Worm (Caenorhabditis elegans) whole organism, mixed stage, embryonic: ENCODE results near the gene F13A7.11.
"Not testable (repeated sequence)": the region's sequence is repeated elsewhere in the genome, so short reads cannot be mapped to it uniquely, and the experiment has no call there.

Source experiments
- M03D4.4 ChIP-seq: sonication (generic microtip); optimal IDR thresholded peaks from 2 replicates; lab custom pipeline; 2017; ENCODE audit warnings: mild to moderate bottlenecking, missing genetic modification characterization, missing compliant biosample characterization
- bed-3 ChIP-seq: fragments of 200-800 bp; sonication (Bioruptor generic); optimal IDR thresholded peaks from 3 replicates; lab custom pipeline; 2018; ENCODE audit warnings: mild to moderate bottlenecking, missing genetic modification characterization, moderate library complexity, missing compliant biosample characterization
- blmp-1 ChIP-seq: fragments of 150-350 bp; optimal IDR thresholded peaks from 2 replicates; lab custom pipeline; 2014; ENCODE audit warnings: missing biosample characterization, missing genetic modification characterization
- ceh-39 ChIP-seq: fragments of 150-350 bp; optimal IDR thresholded peaks from 2 replicates; lab custom pipeline; 2014; ENCODE audit warnings: missing biosample characterization, missing genetic modification characterization
- ceh-43 ChIP-seq: fragments of 200-800 bp; sonication (Bioruptor generic); optimal IDR thresholded peaks from 2 replicates; lab custom pipeline; 2018; ENCODE audit warnings: mild to moderate bottlenecking, missing genetic modification characterization, moderate library complexity, missing compliant biosample characterization
- ceh-83 ChIP-seq: fragments of 200-800 bp; sonication (Bioruptor generic); optimal IDR thresholded peaks from 2 replicates; lab custom pipeline; 2018; ENCODE audit warnings: mild to moderate bottlenecking, missing genetic modification characterization, missing compliant biosample characterization
- ces-1 ChIP-seq: fragments of 150-350 bp; optimal IDR thresholded peaks from 2 replicates; lab custom pipeline; 2014; ENCODE audit warnings: missing biosample characterization, missing genetic modification reagents, missing genetic modification characterization
- cnd-1 ChIP-seq: fragments of 200-800 bp; sonication (Bioruptor generic); optimal IDR thresholded peaks from 2 replicates; lab custom pipeline; 2018; ENCODE audit warnings: mild to moderate bottlenecking, missing genetic modification characterization, missing compliant biosample characterization
- drap-1 ChIP-seq: fragments of 200-800 bp; sonication (Bioruptor generic); optimal IDR thresholded peaks from 3 replicates; lab custom pipeline; 2018; ENCODE audit warnings: mild to moderate bottlenecking, missing genetic modification characterization, missing compliant biosample characterization
- elt-1 ChIP-seq: sonication (generic microtip); optimal IDR thresholded peaks from 2 replicates; lab custom pipeline; 2017; ENCODE audit warnings: missing genetic modification characterization, mild to moderate bottlenecking, missing compliant biosample characterization, antibody characterized with exemption, moderate library complexity, borderline replicate concordance; ENCODE audit not compliant: insufficient read depth
- elt-3 ChIP-seq: fragments of 150-350 bp; optimal IDR thresholded peaks from 2 replicates; lab custom pipeline; 2014; ENCODE audit warnings: missing biosample characterization, missing genetic modification characterization
- flh-1 ChIP-seq: fragments of 200-800 bp; sonication (Bioruptor generic); optimal IDR thresholded peaks from 2 replicates; lab custom pipeline; 2018; ENCODE audit warnings: mild to moderate bottlenecking, missing genetic modification characterization, moderate library complexity, missing compliant biosample characterization
- hlh-1 ChIP-seq: fragments of 150-350 bp; optimal IDR thresholded peaks from 2 replicates; lab custom pipeline; 2014; ENCODE audit warnings: missing biosample characterization, missing genetic modification reagents, missing genetic modification characterization
- lin-13 ChIP-seq: fragments of 150-350 bp; optimal IDR thresholded peaks from 2 replicates; lab custom pipeline; 2014; ENCODE audit warnings: missing biosample characterization, missing genetic modification characterization
- lin-32 ChIP-seq: fragments of 200-800 bp; sonication (Bioruptor generic); optimal IDR thresholded peaks from 2 replicates; lab custom pipeline; 2018; ENCODE audit warnings: mild to moderate bottlenecking, missing genetic modification characterization, missing compliant biosample characterization
- mab-5 ChIP-seq: fragments of 150-350 bp; optimal IDR thresholded peaks from 2 replicates; lab custom pipeline; 2014; ENCODE audit warnings: missing biosample characterization, missing genetic modification characterization
- mep-1 ChIP-seq: fragments of 150-350 bp; optimal IDR thresholded peaks from 2 replicates; lab custom pipeline; 2017; ENCODE audit warnings: missing biosample characterization, missing genetic modification reagents, missing genetic modification characterization, inconsistent platforms
- mls-2 ChIP-seq: sonication (generic microtip); optimal IDR thresholded peaks from 2 replicates; lab custom pipeline; 2016; ENCODE audit warnings: mild to moderate bottlenecking, missing genetic modification characterization, moderate library complexity, missing compliant biosample characterization
- nhr-12 ChIP-seq: fragments of 150-350 bp; optimal IDR thresholded peaks from 2 replicates; lab custom pipeline; 2014; ENCODE audit warnings: missing biosample characterization, missing genetic modification characterization
- nhr-237 ChIP-seq: fragments of 150-350 bp; optimal IDR thresholded peaks from 2 replicates; lab custom pipeline; 2014; ENCODE audit warnings: missing biosample characterization, missing genetic modification characterization
- nhr-28 ChIP-seq: fragments of 150-350 bp; optimal IDR thresholded peaks from 2 replicates; lab custom pipeline; 2014; ENCODE audit warnings: missing biosample characterization, missing genetic modification characterization
- nhr-76 ChIP-seq: sonication (generic microtip); optimal IDR thresholded peaks from 2 replicates; lab custom pipeline; 2017; ENCODE audit warnings: missing biosample characterization, missing genetic modification characterization
- pha-4 ChIP-seq: fragments of 150-350 bp; optimal IDR thresholded peaks from 2 replicates; lab custom pipeline; 2018; ENCODE audit warnings: missing biosample characterization, missing genetic modification reagents, missing genetic modification characterization
- sem-2 ChIP-seq: fragments of 200-800 bp; sonication (Bioruptor generic); optimal IDR thresholded peaks from 2 replicates; lab custom pipeline; 2018; ENCODE audit warnings: mild to moderate bottlenecking, missing genetic modification characterization, missing compliant biosample characterization
- unc-120 ChIP-seq: sonication (generic microtip); optimal IDR thresholded peaks from 2 replicates; lab custom pipeline; 2017; ENCODE audit warnings: missing genetic modification characterization, missing compliant biosample characterization; ENCODE audit not compliant: poor library complexity, severe bottlenecking
- unc-39 ChIP-seq: fragments of 150-350 bp; optimal IDR thresholded peaks from 2 replicates; lab custom pipeline; 2014; ENCODE audit warnings: missing biosample characterization, missing genetic modification characterization
- unc-62 ChIP-seq: fragments of 150-350 bp; optimal IDR thresholded peaks from 2 replicates; lab custom pipeline; 2014; ENCODE audit warnings: missing biosample characterization, missing genetic modification reagents, missing genetic modification characterization
- zip-8 ChIP-seq: fragments of 150-350 bp; optimal IDR thresholded peaks from 2 replicates; lab custom pipeline; 2014; ENCODE audit warnings: missing biosample characterization, missing genetic modification characterization

The F13A7.11 gene

ce11 chrV:16388268-16388667 is 6.8 kb downstream of the F13A7.11 start, which contains the start of gene sri-65:
Gene sri-65 (minus strand): TSS chrV:16388368.
- no peak for TF ChIP-seq ceh-43 (GFP tag; lab: Kevin White, UChicago)
- no peak for TF ChIP-seq cnd-1 (tag; lab: Kevin White, UChicago)
- no peak for TF ChIP-seq unc-39 (tag; lab: Kevin White, UChicago)

ce11 chrV:16383729-16384128 is 11.4 kb downstream of the F13A7.11 start, which contains the start of gene F13A7.7:
Gene F13A7.7 (minus strand): TSS chrV:16383829.
- not testable (repeated sequence) for TF ChIP-seq nhr-237 (tag; lab: Kevin White, UChicago); nhr-76 (tag; lab: Kevin White, UChicago); ceh-83 (GFP tag; lab: Kevin White, UChicago)

- no peak for TF ChIP-seq M03D4.4
- no peak for TF ChIP-seq ceh-39 (tag; lab: Kevin White, UChicago)
- TF ChIP-seq ces-1 (GFP tag; lab: Kevin White, UChicago), result no peak
- no peak for TF ChIP-seq elt-1 (tag; lab: Kevin White, UChicago)
- TF ChIP-seq elt-3 (tag; lab: Kevin White, UChicago), result no peak
- no peak for TF ChIP-seq lin-32
- no peak for TF ChIP-seq mep-1 (tag; lab: Kevin White, UChicago)
Observed at ce11 chrV:16382949-16383348, 12.2 kb downstream of the F13A7.11 start.

DNA sequence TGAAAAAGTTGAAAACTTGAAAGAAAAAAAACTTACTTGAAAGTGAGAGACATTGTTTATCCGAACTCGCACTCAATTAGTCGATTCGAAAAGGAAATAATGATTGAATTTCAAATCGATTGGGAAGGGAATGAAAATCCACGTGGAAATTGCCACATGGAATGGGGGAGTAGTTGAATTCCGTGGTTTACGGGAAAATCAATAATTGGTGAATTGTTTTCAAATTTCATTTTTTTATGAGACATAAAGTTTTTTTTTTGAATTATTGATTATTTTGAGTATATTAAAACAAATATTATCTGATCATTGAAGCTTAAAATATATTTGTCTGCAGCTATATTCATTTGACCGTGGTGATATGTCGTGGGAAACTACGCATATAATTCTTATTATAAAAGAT is 17.3 kb downstream of the F13A7.11 start, which contains the start of gene F13A7.1:
TSS of gene F13A7.1 (minus strand) at position 101 of the 400 bp plus-strand sequence.
- no peak for TF ChIP-seq drap-1 (GFP tag; lab: Kevin White, UChicago)
- no peak for TF ChIP-seq flh-1 (GFP tag; lab: Kevin White, UChicago)
- TF ChIP-seq blmp-1 (tag; lab: Kevin White, UChicago), result no peak
- TF ChIP-seq nhr-76 (tag; lab: Kevin White, UChicago), result no peak
- no peak for TF ChIP-seq unc-120 (tag; lab: Kevin White, UChicago)
- no peak for TF ChIP-seq mls-2 (tag; lab: Kevin White, UChicago)

DNA sequence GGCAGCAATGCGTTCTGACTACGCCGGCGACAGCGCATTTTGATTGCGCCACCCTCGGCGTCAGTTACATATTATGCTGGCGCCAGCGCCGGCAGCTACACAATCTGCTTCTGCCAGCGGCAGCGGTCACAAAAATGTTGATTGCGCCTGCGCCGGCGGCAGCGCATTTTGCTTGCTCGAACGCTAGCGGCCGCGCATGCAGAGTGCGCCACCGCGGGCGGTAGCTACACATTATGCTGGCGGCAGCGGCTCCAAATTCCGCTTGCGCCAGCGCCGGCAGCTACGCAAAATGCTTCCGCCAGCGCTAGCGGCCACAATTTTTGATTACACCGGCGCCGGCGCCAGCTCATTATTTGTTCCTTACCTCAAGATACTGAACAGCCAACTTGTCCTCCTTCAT is 17.9 kb downstream of the F13A7.11 start:
- TF ChIP-seq drap-1 (GFP tag; lab: Kevin White, UChicago), result no peak
- TF ChIP-seq ceh-39 (tag; lab: Kevin White, UChicago), result no peak
- TF ChIP-seq unc-39 (tag; lab: Kevin White, UChicago), result no peak
- TF ChIP-seq unc-62, result no peak
- TF ChIP-seq cnd-1 (tag; lab: Kevin White, UChicago), result no peak
- TF ChIP-seq elt-3 (tag; lab: Kevin White, UChicago), result no peak
- no peak for TF ChIP-seq flh-1 (GFP tag; lab: Kevin White, UChicago)
- TF ChIP-seq ces-1 (GFP tag; lab: Kevin White, UChicago), result no peak
- TF ChIP-seq M03D4.4, result no peak
- no peak for TF ChIP-seq nhr-76 (tag; lab: Kevin White, UChicago)
- TF ChIP-seq nhr-28 (tag; lab: Kevin White, UChicago), result no peak
- TF ChIP-seq pha-4 (tag; lab: Kevin White, UChicago), result no peak

- TF ChIP-seq elt-3 (tag; lab: Kevin White, UChicago) (no peak), sem-2 (GFP tag; lab: Kevin White, UChicago) (no peak), unc-62 (no peak), nhr-76 (tag; lab: Kevin White, UChicago) (no peak), ceh-39 (tag; lab: Kevin White, UChicago) (no peak), unc-39 (tag; lab: Kevin White, UChicago) (no peak), mls-2 (tag; lab: Kevin White, UChicago) (no peak), hlh-1 (tag; lab: Kevin White, UChicago) (no peak), unc-120 (tag; lab: Kevin White, UChicago) (no peak), M03D4.4 (no peak), ceh-43 (GFP tag; lab: Kevin White, UChicago) (no peak)
Observed at ce11 chrV:16376430-16376948, 18.6 kb downstream of the F13A7.11 start.

DNA sequence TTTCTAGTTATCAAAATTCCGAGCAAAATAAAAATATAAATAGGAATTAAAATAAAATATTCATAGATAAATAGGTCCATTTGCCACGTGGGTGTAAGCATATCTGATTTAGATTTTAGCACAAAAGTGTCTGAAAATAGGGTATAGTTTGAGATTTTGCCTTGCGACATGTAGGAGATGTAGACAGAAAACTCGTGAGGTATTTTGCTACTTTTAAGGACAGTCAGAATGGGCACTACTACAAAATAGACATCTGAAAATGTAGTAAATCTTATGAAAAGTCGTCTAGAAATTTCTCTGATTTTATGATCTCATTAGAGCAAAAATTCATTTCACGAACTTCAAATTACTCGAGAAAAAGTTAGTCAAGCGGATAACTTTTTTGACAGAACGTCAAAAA is 20.4 kb downstream of the F13A7.11 start, which contains the start of gene srv-34:
TSS of gene srv-34 (minus strand) at position 101 of the 400 bp plus-strand sequence.
- no peak for TF ChIP-seq ces-1 (GFP tag; lab: Kevin White, UChicago)
- TF ChIP-seq ceh-43 (GFP tag; lab: Kevin White, UChicago), result no peak
- TF ChIP-seq mls-2 (tag; lab: Kevin White, UChicago), result no peak
- no peak for TF ChIP-seq bed-3 (GFP tag; lab: Kevin White, UChicago)
- TF ChIP-seq nhr-12 (tag; lab: Kevin White, UChicago), result no peak
- no peak for TF ChIP-seq mab-5 (tag; lab: Kevin White, UChicago)
- no peak for TF ChIP-seq unc-120 (tag; lab: Kevin White, UChicago)
- no peak for TF ChIP-seq flh-1 (GFP tag; lab: Kevin White, UChicago)
- TF ChIP-seq pha-4 (tag; lab: Kevin White, UChicago), result no peak
- TF ChIP-seq zip-8 (tag; lab: Kevin White, UChicago), result no peak
- no peak for TF ChIP-seq cnd-1 (tag; lab: Kevin White, UChicago)
- no peak for TF ChIP-seq M03D4.4
- no peak for TF ChIP-seq lin-13
- TF ChIP-seq mep-1 (tag; lab: Kevin White, UChicago), result no peak
- TF ChIP-seq, all 35 proteins: peak for 0
